Fruit fly (Drosophila melanogaster) whole organism, embryonic: ENCODE data around the gene Mob3.

ENCODE experiments used
- ATbp ChIP-seq: fragments of 200-800 bp; sonication (Bioruptor generic); optimal IDR thresholded peaks from 2 replicates; lab custom pipeline; 2017; ENCODE audit warnings: missing biosample characterization, mild to moderate bottlenecking, missing genetic modification characterization, missing genetic modification reagents
- Ada2b ChIP-seq: fragments of 200-800 bp; sonication (Bioruptor generic); IDR thresholded peaks from 2 replicates; pipeline ENCODE4 v1.3.6; 2022; ENCODE audit warnings: missing biosample characterization, missing genetic modification characterization
- Adf1 ChIP-seq: fragments of 200-800 bp; sonication (Bioruptor generic); IDR thresholded peaks from 2 replicates; pipeline ENCODE4 v1.3.6; 2022; ENCODE audit warnings: missing biosample characterization, missing genetic modification characterization
- Aef1 ChIP-seq: fragments of 200-800 bp; sonication (Bioruptor generic); IDR thresholded peaks from 3 replicates; pipeline ENCODE4 v1.3.6; 2022; ENCODE audit warnings: missing biosample characterization, missing genetic modification characterization
- Blimp-1 ChIP-seq: fragments of 200-800 bp; sonication (Bioruptor generic); optimal IDR thresholded peaks from 3 replicates; lab custom pipeline; 2018; ENCODE audit warnings: missing biosample characterization, missing genetic modification characterization, mild to moderate bottlenecking, moderate library complexity, missing genetic modification reagents
- Bteb2 ChIP-seq: fragments of 200-800 bp; sonication (Bioruptor generic); optimal IDR thresholded peaks from 2 replicates; lab custom pipeline; 2016; ENCODE audit warnings: missing biosample characterization, missing genetic modification characterization
- CG10267 ChIP-seq: fragments of 200-800 bp; sonication (Bioruptor generic); optimal IDR thresholded peaks from 2 replicates; lab custom pipeline; 2018; ENCODE audit warnings: missing biosample characterization, mild to moderate bottlenecking, missing genetic modification characterization, moderate library complexity
- CG10565 ChIP-seq: fragments of 200-800 bp; sonication (Bioruptor generic); optimal IDR thresholded peaks from 3 replicates; lab custom pipeline; 2016; ENCODE audit warnings: missing biosample characterization, mild to moderate bottlenecking, missing genetic modification characterization
- CG10654 ChIP-seq: fragments of 200-800 bp; sonication (Bioruptor generic); optimal IDR thresholded peaks from 2 replicates; lab custom pipeline; 2016; ENCODE audit warnings: missing biosample characterization, missing genetic modification characterization
- CG11696 ChIP-seq: fragments of 200-800 bp; sonication (Bioruptor generic); IDR thresholded peaks from 2 replicates; pipeline ENCODE4 v1.3.6; 2022; ENCODE audit warnings: missing biosample characterization, missing genetic modification characterization
- CG12942 ChIP-seq: fragments of 200-800 bp; sonication (Bioruptor generic); optimal IDR thresholded peaks from 3 replicates; lab custom pipeline; 2016; ENCODE audit warnings: missing biosample characterization, missing genetic modification characterization
- CG15514 ChIP-seq: fragments of 200-800 bp; sonication (Bioruptor generic); optimal IDR thresholded peaks from 3 replicates; lab custom pipeline; 2017; ENCODE audit warnings: missing biosample characterization, missing genetic modification characterization, mild to moderate bottlenecking, moderate library complexity, missing genetic modification reagents
- CG16813 ChIP-seq: fragments of 200-800 bp; sonication (Bioruptor generic); IDR thresholded peaks from 3 replicates; pipeline ENCODE4 v1.3.6; 2022; ENCODE audit warnings: missing biosample characterization, missing genetic modification characterization; ENCODE audit not compliant: partially characterized antibody
- CG16863 ChIP-seq: fragments of 200-800 bp; sonication (Bioruptor generic); optimal IDR thresholded peaks from 3 replicates; lab custom pipeline; 2016; ENCODE audit warnings: missing biosample characterization, missing genetic modification characterization
- CG17359 ChIP-seq: fragments of 200-800 bp; sonication (Bioruptor generic); optimal IDR thresholded peaks from 3 replicates; lab custom pipeline; 2018; ENCODE audit warnings: missing biosample characterization, mild to moderate bottlenecking, missing genetic modification characterization, moderate library complexity
- CG17802 ChIP-seq: fragments of 200-800 bp; sonication (Bioruptor generic); optimal IDR thresholded peaks from 2 replicates; lab custom pipeline; 2018; ENCODE audit warnings: missing biosample characterization, mild to moderate bottlenecking, missing genetic modification characterization, moderate library complexity
- CG34224 ChIP-seq: fragments of 200-800 bp; sonication (Bioruptor generic); IDR thresholded peaks from 3 replicates; pipeline ENCODE4 v1.3.6; 2022; ENCODE audit warnings: missing biosample characterization, missing genetic modification characterization; ENCODE audit not compliant: partially characterized antibody
- CG5953 ChIP-seq: fragments of 200-800 bp; sonication (Bioruptor generic); IDR thresholded peaks from 2 replicates; pipeline ENCODE4 v1.3.6; 2022; ENCODE audit warnings: missing biosample characterization, missing genetic modification characterization
- CG7987 ChIP-seq: fragments of 200-800 bp; sonication (Bioruptor generic); optimal IDR thresholded peaks from 2 replicates; lab custom pipeline; 2018; ENCODE audit warnings: missing biosample characterization, mild to moderate bottlenecking, missing genetic modification characterization, moderate library complexity
- CG8281 ChIP-seq: fragments of 200-800 bp; sonication (Bioruptor generic); optimal IDR thresholded peaks from 2 replicates; lab custom pipeline; 2018; ENCODE audit warnings: missing biosample characterization, mild to moderate bottlenecking, missing genetic modification characterization, moderate library complexity
- CG8359 ChIP-seq: fragments of 200-800 bp; sonication (Bioruptor generic); optimal IDR thresholded peaks from 2 replicates; lab custom pipeline; 2017; ENCODE audit warnings: missing biosample characterization, mild to moderate bottlenecking, missing genetic modification characterization, borderline replicate concordance
- CG8388 ChIP-seq: fragments of 200-800 bp; sonication (Bioruptor generic); optimal IDR thresholded peaks from 2 replicates; lab custom pipeline; 2019; ENCODE audit warnings: missing biosample characterization, mild to moderate bottlenecking, missing genetic modification characterization, moderate library complexity
- Gug ChIP-seq: fragments of 200-800 bp; sonication (Bioruptor generic); IDR thresholded peaks from 4 replicates; pipeline ENCODE4 v1.3.6; 2022; ENCODE audit warnings: missing biosample characterization, missing genetic modification characterization
- Hand ChIP-seq: fragments of 200-800 bp; sonication (Bioruptor generic); optimal IDR thresholded peaks from 2 replicates; lab custom pipeline; 2017; ENCODE audit warnings: mild to moderate bottlenecking, missing biosample characterization, missing genetic modification reagents, missing genetic modification characterization
- HmgZ ChIP-seq: fragments of 200-800 bp; sonication (Bioruptor generic); optimal IDR thresholded peaks from 2 replicates; lab custom pipeline; 2018; ENCODE audit warnings: missing biosample characterization, mild to moderate bottlenecking, missing genetic modification characterization
- Hr78 ChIP-seq, 2 experiments: fragments of 200-800 bp in 1 of 2; fragments of >200 bp in 1 of 2; sonication (Bioruptor generic) in 1 of 2; optimal IDR thresholded peaks; 2 replicates each; lab custom pipeline; 2017 to 2019; ENCODE audit warnings: missing biosample characterization in 2 of 2, missing genetic modification characterization in 2 of 2, mild to moderate bottlenecking in 1 of 2, moderate library complexity in 1 of 2
- Max ChIP-seq: fragments of 200-800 bp; sonication (Bioruptor generic); optimal IDR thresholded peaks from 2 replicates; lab custom pipeline; 2016; ENCODE audit warnings: missing biosample characterization, mild to moderate bottlenecking, missing genetic modification characterization
- Sox100B ChIP-seq: fragments of 200-800 bp; sonication (Bioruptor generic); optimal IDR thresholded peaks from 3 replicates; lab custom pipeline; 2018; ENCODE audit warnings: missing biosample characterization, mild to moderate bottlenecking, missing genetic modification characterization
- br ChIP-seq: fragments of >200 bp; optimal IDR thresholded peaks from 2 replicates; lab custom pipeline; 2017
- danr ChIP-seq: fragments of 200-800 bp; sonication (Bioruptor generic); IDR thresholded peaks from 2 replicates; pipeline ENCODE4 v1.3.6; 2022; ENCODE audit warnings: missing biosample characterization, missing genetic modification characterization
- emc ChIP-seq: fragments of 200-800 bp; sonication (Bioruptor generic); optimal IDR thresholded peaks from 2 replicates; lab custom pipeline; 2016; ENCODE audit warnings: missing biosample characterization, missing genetic modification characterization
- eyg ChIP-seq: fragments of 200-800 bp; sonication (Bioruptor generic); optimal IDR thresholded peaks from 3 replicates; lab custom pipeline; 2016; ENCODE audit warnings: missing biosample characterization, missing genetic modification characterization
- fd96Cb ChIP-seq: fragments of 200-800 bp; sonication (Bioruptor generic); optimal IDR thresholded peaks from 2 replicates; lab custom pipeline; 2018; ENCODE audit warnings: missing biosample characterization, mild to moderate bottlenecking, missing genetic modification characterization, moderate library complexity
- fru ChIP-seq: fragments of >200 bp; optimal IDR thresholded peaks from 2 replicates; lab custom pipeline; 2017
- gcm ChIP-seq: fragments of 200-800 bp; sonication (Bioruptor generic); optimal IDR thresholded peaks from 2 replicates; lab custom pipeline; 2019; ENCODE audit warnings: missing biosample characterization, mild to moderate bottlenecking, missing genetic modification characterization, moderate library complexity
- gsb-n ChIP-seq: fragments of 200-800 bp; sonication (Bioruptor generic); optimal IDR thresholded peaks from 3 replicates; lab custom pipeline; 2018; ENCODE audit warnings: missing biosample characterization, mild to moderate bottlenecking, missing genetic modification characterization
- ham ChIP-seq: fragments of 200-800 bp; sonication (Bioruptor generic); IDR thresholded peaks from 2 replicates; pipeline ENCODE4 v1.3.6; 2022; ENCODE audit warnings: missing biosample characterization, missing genetic modification characterization
- kah ChIP-seq: fragments of 200-800 bp; sonication (Bioruptor generic); optimal IDR thresholded peaks from 2 replicates; lab custom pipeline; 2018; ENCODE audit warnings: missing biosample characterization, mild to moderate bottlenecking, missing genetic modification characterization
- klu ChIP-seq: fragments of 200-800 bp; sonication (Bioruptor generic); IDR thresholded peaks from 2 replicates; pipeline ENCODE4 v1.3.6; 2022; ENCODE audit warnings: missing biosample characterization, missing genetic modification characterization
- nom ChIP-seq: fragments of 200-800 bp; sonication (Bioruptor generic); optimal IDR thresholded peaks from 2 replicates; lab custom pipeline; 2017; ENCODE audit warnings: missing biosample characterization, missing genetic modification characterization, mild to moderate bottlenecking, moderate library complexity, missing genetic modification reagents
- oc ChIP-seq: fragments of 200-800 bp; sonication (Bioruptor generic); optimal IDR thresholded peaks from 2 replicates; lab custom pipeline; 2018; ENCODE audit warnings: missing biosample characterization, mild to moderate bottlenecking, missing genetic modification characterization, moderate library complexity
- peb ChIP-seq: fragments of 200-800 bp; sonication (Bioruptor generic); IDR thresholded peaks from 2 replicates; pipeline ENCODE4 v1.3.6; 2022; ENCODE audit warnings: missing biosample characterization, missing genetic modification characterization
- pfk ChIP-seq: fragments of 200-800 bp; sonication (Bioruptor generic); optimal IDR thresholded peaks from 2 replicates; lab custom pipeline; 2018; ENCODE audit warnings: missing biosample characterization, mild to moderate bottlenecking, missing genetic modification characterization, moderate library complexity
- pnt ChIP-seq: fragments of 200-800 bp; sonication (Bioruptor generic); optimal IDR thresholded peaks from 3 replicates; lab custom pipeline; 2016; ENCODE audit warnings: missing biosample characterization, missing genetic modification characterization
- pum ChIP-seq: fragments of 200-800 bp; sonication (Bioruptor generic); optimal IDR thresholded peaks from 2 replicates; lab custom pipeline; 2016; ENCODE audit warnings: missing biosample characterization, missing genetic modification characterization
- ranshi ChIP-seq: fragments of 200-800 bp; sonication (Bioruptor generic); IDR thresholded peaks from 2 replicates; pipeline ENCODE4 v1.3.6; 2022; ENCODE audit warnings: missing biosample characterization, missing genetic modification characterization
- ro ChIP-seq: fragments of 200-800 bp; sonication (Bioruptor generic); IDR thresholded peaks from 2 replicates; pipeline ENCODE4 v1.3.6; 2022; ENCODE audit warnings: missing biosample characterization, missing genetic modification characterization
- schlank ChIP-seq: fragments of 200-800 bp; sonication (Bioruptor generic); optimal IDR thresholded peaks from 2 replicates; lab custom pipeline; 2018; ENCODE audit warnings: missing biosample characterization, mild to moderate bottlenecking, missing genetic modification characterization
- sna ChIP-seq: fragments of 200-800 bp; sonication (Bioruptor generic); IDR thresholded peaks from 2 replicates; pipeline ENCODE4 v1.3.6; 2022; ENCODE audit warnings: missing biosample characterization, missing genetic modification characterization; ENCODE audit not compliant: partially characterized antibody
- sr ChIP-seq: fragments of 200-800 bp; sonication (Bioruptor generic); IDR thresholded peaks from 3 replicates; pipeline ENCODE4 v1.3.6; 2022; ENCODE audit warnings: missing biosample characterization, missing genetic modification characterization
- tx ChIP-seq: fragments of 200-800 bp; sonication (Bioruptor generic); optimal IDR thresholded peaks from 2 replicates; lab custom pipeline; 2016; ENCODE audit warnings: missing biosample characterization, missing genetic modification characterization
- zen2 ChIP-seq: fragments of 200-800 bp; sonication (Bioruptor generic); IDR thresholded peaks from 3 replicates; pipeline ENCODE4 v1.3.6; 2022; ENCODE audit warnings: missing biosample characterization, missing genetic modification characterization; ENCODE audit not compliant: partially characterized antibody

Gene Mob3

dm6 chr2L:10276436-10276835 lies 11.3 kb downstream of the Mob3 start (continued):
- TF ChIP-seq CG7987 (GFP tag; lab: Kevin White, UChicago) (no peak), fru (no peak), eyg (no peak), emc (GFP tag; lab: Kevin White, UChicago) (no peak), fd96Cb (tag; lab: Kevin White, UChicago) (peak; percentile 45), peb (GFP tag; lab: Robert Waterston, UW) (no peak), Blimp-1 (GFP tag; lab: Kevin White, UChicago) (no peak), gcm (GFP tag; lab: Kevin White, UChicago) (no peak), tx (GFP tag; lab: Kevin White, UChicago) (no peak), Bteb2 (no peak), CG15514 (GFP tag; lab: Kevin White, UChicago) (no peak), CG17359 (tag; lab: Kevin White, UChicago) (no peak), Gug (no peak), CG17802 (tag; lab: Kevin White, UChicago) (peak; percentile 29), sr (no peak), CG8359 (GFP tag; lab: Kevin White, UChicago) (peak; percentile 22), br (lab: Kevin White, UChicago) (no peak), sna (GFP tag; lab: Robert Waterston, UW) (no peak), pum (GFP tag; lab: Kevin White, UChicago) (no peak), danr (GFP tag; lab: Robert Waterston, UW) (no peak), CG16863 (no peak), Hr78 (GFP tag; optimal IDR thresholded peaks at IDR 0.05; lab: Kevin White, UChicago) (no peak), Sox100B (GFP tag; lab: Kevin White, UChicago) (peak; percentile 63), klu (no peak), pfk (GFP tag; lab: Kevin White, UChicago) (no peak), kah (GFP tag; lab: Kevin White, UChicago) (peak; percentile 44), Ada2b (GFP tag; lab: Robert Waterston, UW) (no peak), schlank (tag; lab: Kevin White, UChicago) (no peak), CG8388 (GFP tag; lab: Kevin White, UChicago) (peak; percentile 46), ro (GFP tag; lab: Robert Waterston, UW) (no peak), gsb-n (tag; lab: Kevin White, UChicago) (no peak), CG10565 (GFP tag; lab: Kevin White, UChicago) (no peak), CG11696 (GFP tag; lab: Robert Waterston, UW) (no peak), nom (GFP tag; lab: Kevin White, UChicago) (peak; percentile 38), CG5953 (GFP tag; lab: Robert Waterston, UW) (0 out of 2 replicates have a peak, but pooled peaks have one; percentile 16), CG10654 (GFP tag; lab: Kevin White, UChicago) (no peak), pnt (GFP tag; lab: Kevin White, UChicago) (no peak), ranshi (GFP tag; lab: Robert Waterston, UW) (no peak), CG34224 (GFP tag; lab: Robert Waterston, UW) (no peak), CG16813 (no peak), ham (GFP tag; lab: Robert Waterston, UW) (no peak), Max (GFP tag; lab: Kevin White, UChicago) (no peak), zen2 (GFP tag; lab: Robert Waterston, UW) (no peak), HmgZ (tag; lab: Kevin White, UChicago) (no peak), CG8281 (tag; lab: Kevin White, UChicago) (no peak), Adf1 (GFP tag; lab: Robert Waterston, UW) (no peak), CG12942 (GFP tag; lab: Kevin White, UChicago) (no peak), Hand (GFP tag; lab: Kevin White, UChicago) (no peak), oc (tag; lab: Kevin White, UChicago) (no peak), ATbp (no peak), Aef1 (GFP tag; lab: Robert Waterston, UW) (no peak), CG10267 (tag; lab: Kevin White, UChicago) (peak; percentile 57)
